Worm (Caenorhabditis elegans): ENCODE measurements around the gene ndub-5.

DNA sequence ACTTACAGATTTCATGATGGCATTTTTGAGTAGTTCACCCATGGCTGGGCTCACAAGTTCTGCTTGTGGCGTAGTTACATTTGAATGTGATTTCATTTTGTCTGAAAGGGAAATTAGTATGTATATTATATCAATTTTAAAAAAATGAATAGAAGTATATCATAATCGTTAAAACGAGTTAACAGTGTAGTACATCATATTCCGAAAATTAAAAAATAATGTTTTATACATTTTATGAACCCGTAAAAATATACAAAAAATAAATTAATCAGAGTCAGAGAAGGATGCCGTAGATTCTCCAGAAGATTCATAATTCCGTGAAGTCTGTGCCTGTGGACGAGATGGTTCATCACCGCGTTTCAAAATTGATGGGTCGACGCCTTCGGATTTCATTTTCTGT, 44.2 kb downstream of the ndub-5 start, which contains the start of gene F59E12.9:
- TF ChIP-seq ceh-48 (tag; optimal IDR thresholded peaks at IDR 0.05) = no peak
- TF ChIP-seq ref-2 (tag; optimal IDR thresholded peaks at IDR 0.05) = no peak
- TF ChIP-seq gmeb-2 (tag; optimal IDR thresholded peaks at IDR 0.05) = no peak
- TF ChIP-seq ceh-9 (tag; optimal IDR thresholded peaks at IDR 0.05) = no peak
- no peak for TF ChIP-seq ceh-2 (tag; optimal IDR thresholded peaks at IDR 0.05)
- no peak for TF ChIP-seq F13H6.1 (tag; optimal IDR thresholded peaks at IDR 0.05)
- TF ChIP-seq ama-1 (optimal IDR thresholded peaks at IDR 0.05) = no peak
- no peak for TF ChIP-seq lin-11 (tag; optimal IDR thresholded peaks at IDR 0.05)
- no peak for TF ChIP-seq lim-6 (tag; optimal IDR thresholded peaks at IDR 0.05)
- no peak for TF ChIP-seq hlh-8 (tag; optimal IDR thresholded peaks at IDR 0.05)
- no peak for TF ChIP-seq hlh-13 (GFP tag; optimal IDR thresholded peaks at IDR 0.05)
- no peak for TF ChIP-seq nhr-11 (tag; optimal IDR thresholded peaks at IDR 0.05)
